Worm (Caenorhabditis elegans) whole organism, L4 larva: ENCODE measurements around the gene frm-2.

ENCODE experiments used
- D1046.2 ChIP-seq: fragments of 200-800 bp; sonication (Bioruptor generic); IDR thresholded peaks from 2 replicates; pipeline ENCODE4 v1.3.6; 2022; ENCODE audit warnings: missing genetic modification characterization, missing compliant biosample characterization
- T26A8.4 ChIP-seq: fragments of 200-800 bp; sonication (Bioruptor generic); IDR thresholded peaks from 2 replicates; pipeline ENCODE4 v1.3.6; 2022; ENCODE audit warnings: missing genetic modification characterization, missing compliant biosample characterization
- Y5F2A.4 ChIP-seq: fragments of 200-800 bp; sonication (Bioruptor generic); optimal IDR thresholded peaks from 2 replicates; lab custom pipeline; 2018; ENCODE audit warnings: mild to moderate bottlenecking, missing genetic modification characterization, missing compliant biosample characterization
- Y75B8A.6 ChIP-seq: fragments of 200-800 bp; sonication (Bioruptor generic); IDR thresholded peaks from 2 replicates; pipeline ENCODE4 v1.3.6; 2022; ENCODE audit warnings: missing genetic modification reagents, missing genetic modification characterization, missing compliant biosample characterization
- aha-1 ChIP-seq: fragments of 150-350 bp; peaks from one replicate; lab custom pipeline; 2014; ENCODE audit warnings: missing biosample characterization, missing genetic modification characterization
- arid-1 ChIP-seq: fragments of 200-800 bp; sonication (Bioruptor generic); conservative IDR thresholded peaks from 2 replicates; pipeline ENCODE4 v1.3.6; 2022; ENCODE audit warnings: missing genetic modification reagents, missing genetic modification characterization, missing compliant biosample characterization
- ceh-20 ChIP-seq: fragments of 200-800 bp; sonication (Bioruptor generic); IDR thresholded peaks from 2 replicates; pipeline ENCODE4 v1.3.6; 2022; ENCODE audit warnings: missing genetic modification reagents, missing genetic modification characterization, missing compliant biosample characterization
- ceh-82 ChIP-seq: sonication (generic microtip); optimal IDR thresholded peaks from 2 replicates; lab custom pipeline; 2017; ENCODE audit warnings: missing biosample characterization, missing genetic modification characterization
- daf-12 ChIP-seq: fragments of 150-350 bp; optimal IDR thresholded peaks from 2 replicates; lab custom pipeline; 2014; ENCODE audit warnings: missing biosample characterization, missing genetic modification reagents, missing genetic modification characterization
- daf-16 ChIP-seq, 3 experiments: sonication (generic microtip); optimal IDR thresholded peaks; 2 replicates each; lab custom pipeline; 2016 to 2017; ENCODE audit warnings: missing genetic modification characterization in 3 of 3, missing genetic modification reagents in 3 of 3, mild to moderate bottlenecking in 2 of 3, missing compliant biosample characterization in 2 of 3, missing biosample characterization in 1 of 3, moderate library complexity in 1 of 3
- dmd-9 ChIP-seq: fragments of 200-800 bp; sonication (Bioruptor generic); IDR thresholded peaks from 2 replicates; pipeline ENCODE4 v1.3.6; 2022; ENCODE audit warnings: missing genetic modification reagents, missing genetic modification characterization, missing compliant biosample characterization
- duxl-1 ChIP-seq: sonication (generic microtip); optimal IDR thresholded peaks from 2 replicates; lab custom pipeline; 2016; ENCODE audit warnings: mild to moderate bottlenecking, missing genetic modification characterization, moderate library complexity, missing compliant biosample characterization; ENCODE audit not compliant: poor library complexity
- egl-43 ChIP-seq: fragments of 200-800 bp; sonication (Bioruptor generic); IDR thresholded peaks from 2 replicates; pipeline ENCODE4 v1.3.6; 2022; ENCODE audit warnings: missing genetic modification reagents, missing genetic modification characterization, missing compliant biosample characterization
- hif-1 ChIP-seq, 2 experiments: sonication (generic microtip); optimal IDR thresholded peaks; 2 replicates each; lab custom pipeline; 2016 to 2017; ENCODE audit warnings: missing compliant biosample characterization in 2 of 2, missing genetic modification characterization in 2 of 2, missing genetic modification reagents in 2 of 2, missing genotype in 2 of 2, mild to moderate bottlenecking in 1 of 2
- hlh-30 ChIP-seq: sonication (generic microtip); optimal IDR thresholded peaks from 2 replicates; lab custom pipeline; 2017; ENCODE audit warnings: antibody characterized with exemption, mild to moderate bottlenecking, missing genetic modification characterization, missing compliant biosample characterization; ENCODE audit not compliant: insufficient read depth
- hmg-1.1 ChIP-seq: fragments of 200-800 bp; sonication (Bioruptor generic); IDR thresholded peaks from 2 replicates; pipeline ENCODE4 v1.3.6; 2022; ENCODE audit warnings: missing genetic modification reagents, missing genetic modification characterization, missing compliant biosample characterization
- lin-13 ChIP-seq: fragments of 150-350 bp; optimal IDR thresholded peaks from 2 replicates; lab custom pipeline; 2014; ENCODE audit warnings: missing biosample characterization, missing genetic modification reagents, missing genetic modification characterization
- lin-29 ChIP-seq: fragments of 200-800 bp; sonication (Bioruptor generic); IDR thresholded peaks from 2 replicates; pipeline ENCODE4 v1.3.6; 2022; ENCODE audit warnings: missing genetic modification reagents, missing genetic modification characterization, missing compliant biosample characterization
- lir-3 ChIP-seq: sonication (generic microtip); optimal IDR thresholded peaks from 2 replicates; lab custom pipeline; 2016; ENCODE audit warnings: mild to moderate bottlenecking, missing genetic modification characterization, missing compliant biosample characterization
- lsy-2 ChIP-seq, 2 experiments: fragments of 150-350 bp in 1 of 2; sonication (generic microtip) in 1 of 2; optimal IDR thresholded peaks; 2 replicates each; lab custom pipeline; 2014 to 2017; ENCODE audit warnings: missing biosample characterization in 2 of 2, missing genetic modification characterization in 2 of 2
- madf-9 ChIP-seq: fragments of 200-800 bp; sonication (Bioruptor generic); conservative IDR thresholded peaks from 2 replicates; pipeline ENCODE4 v1.3.6; 2022; ENCODE audit warnings: missing genetic modification reagents, missing genetic modification characterization, missing compliant biosample characterization
- mdl-1 ChIP-seq, 2 experiments: fragments of 150-350 bp in 1 of 2; sonication (generic microtip) in 1 of 2; optimal IDR thresholded peaks; 2 replicates each; lab custom pipeline; 2014 to 2017; ENCODE audit warnings: missing biosample characterization in 2 of 2, missing genetic modification characterization in 2 of 2
- mdt-29 ChIP-seq: fragments of 200-800 bp; sonication (Bioruptor generic); IDR thresholded peaks from 2 replicates; pipeline ENCODE4 v1.3.6; 2022; ENCODE audit warnings: missing genetic modification reagents, missing genetic modification characterization, missing compliant biosample characterization
- mep-1 ChIP-seq: fragments of 150-350 bp; sonication (generic microtip); optimal IDR thresholded peaks from 3 replicates; lab custom pipeline; 2014; ENCODE audit warnings: missing biosample characterization, missing genetic modification characterization
- mes-2 ChIP-seq: sonication (generic microtip); optimal IDR thresholded peaks from 2 replicates; lab custom pipeline; 2016; ENCODE audit warnings: missing genotype, mild to moderate bottlenecking, missing genetic modification characterization, missing compliant biosample characterization; ENCODE audit not compliant: poor library complexity, severe bottlenecking
- mxl-2 ChIP-seq: fragments of 200-800 bp; sonication (Bioruptor generic); conservative IDR thresholded peaks from 2 replicates; pipeline ENCODE4 v1.3.6; 2022; ENCODE audit warnings: missing genetic modification reagents, missing genetic modification characterization, missing compliant biosample characterization
- nhr-102 ChIP-seq: sonication (generic microtip); optimal IDR thresholded peaks from 2 replicates; lab custom pipeline; 2016; ENCODE audit warnings: mild to moderate bottlenecking, missing genetic modification characterization, moderate library complexity, missing compliant biosample characterization
- nhr-237 ChIP-seq: sonication (generic microtip); optimal IDR thresholded peaks from 2 replicates; lab custom pipeline; 2017; ENCODE audit warnings: missing biosample characterization, missing genetic modification characterization
- nhr-25 ChIP-seq: sonication (generic microtip); optimal IDR thresholded peaks from 2 replicates; lab custom pipeline; 2017; ENCODE audit warnings: missing genetic modification characterization, mild to moderate bottlenecking, missing compliant biosample characterization, antibody characterized with exemption, moderate library complexity, borderline replicate concordance; ENCODE audit not compliant: insufficient read depth
- nhr-48 ChIP-seq: sonication (generic microtip); optimal IDR thresholded peaks from 2 replicates; lab custom pipeline; 2016; ENCODE audit warnings: mild to moderate bottlenecking, missing genetic modification characterization, missing compliant biosample characterization
- nhr-77 ChIP-seq: fragments of 150-350 bp; optimal IDR thresholded peaks from 2 replicates; lab custom pipeline; 2014; ENCODE audit warnings: missing biosample characterization, missing genetic modification characterization
- pha-4 ChIP-seq, 2 experiments: fragments of 150-350 bp in 1 of 2; fragments of 200-800 bp in 1 of 2; sonication (Bioruptor generic) in 1 of 2; IDR thresholded peaks in 1 of 2; optimal IDR thresholded peaks in 1 of 2; 2 replicates each; pipeline versions ENCODE4 v1.3.6 to Lab custom; 2014 to 2022; ENCODE audit warnings: missing genetic modification characterization in 2 of 2, missing genetic modification reagents in 2 of 2, missing biosample characterization in 1 of 2, missing compliant biosample characterization in 1 of 2
- set-16 ChIP-seq: fragments of 200-800 bp; sonication (Bioruptor generic); IDR thresholded peaks from 2 replicates; pipeline ENCODE4 v1.3.6; 2022; ENCODE audit warnings: missing genetic modification reagents, missing genetic modification characterization, missing compliant biosample characterization
- tag-97 ChIP-seq: fragments of 200-800 bp; sonication (Bioruptor generic); IDR thresholded peaks from 2 replicates; pipeline ENCODE4 v1.3.6; 2022; ENCODE audit warnings: missing genetic modification characterization, missing compliant biosample characterization
- unc-39 ChIP-seq: sonication (generic microtip); optimal IDR thresholded peaks from 2 replicates; lab custom pipeline; 2017; ENCODE audit warnings: missing biosample characterization, missing genetic modification characterization
- unc-62 ChIP-seq, 3 experiments: fragments of 150-350 bp in 1 of 3; sonication (generic microtip); optimal IDR thresholded peaks in 2 of 3; peaks in 1 of 3; 1 replicate in 1 of 3; 2 replicates in 2 of 3; lab custom pipeline; 2014 to 2017; ENCODE audit warnings: missing biosample characterization in 3 of 3, missing genetic modification characterization in 3 of 3, missing genetic modification reagents in 3 of 3, missing genotype in 1 of 3
- zfp-3 ChIP-seq: fragments of 200-800 bp; sonication (Bioruptor generic); conservative IDR thresholded peaks from 2 replicates; pipeline ENCODE4 v1.3.6; 2022; ENCODE audit warnings: missing genetic modification reagents, missing genetic modification characterization, missing compliant biosample characterization
- zip-11 ChIP-seq: fragments of 200-800 bp; sonication (Bioruptor generic); IDR thresholded peaks from 2 replicates; pipeline ENCODE4 v1.3.6; 2022; ENCODE audit warnings: missing genetic modification characterization, missing compliant biosample characterization
- zip-2 ChIP-seq: fragments of 150-350 bp; optimal IDR thresholded peaks from 2 replicates; lab custom pipeline; 2014; ENCODE audit warnings: missing biosample characterization, missing genetic modification characterization

The frm-2 gene

ce11 chrIII:5958172-5958886 is 23.6 kb downstream of the frm-2 start, which contains the start of the genes nono-1 and nop-1 (continued):
- TF ChIP-seq hlh-30 (peak; percentile 42), hmg-1.1 (GFP tag; lab: Robert Waterston, UW) (no peak), ceh-20 (GFP tag; lab: Robert Waterston, UW) (no peak), mes-2 (tag; lab: Kevin White, UChicago) (peak; percentile 43), daf-12 (tag; lab: Kevin White, UChicago) (no peak), lin-13 (no peak), madf-9 (GFP tag; lab: Robert Waterston, UW) (no peak), dmd-9 (GFP tag; lab: Robert Waterston, UW) (no peak)

- no peak for TF ChIP-seq lin-29 (GFP tag; lab: Robert Waterston, UW)
- TF ChIP-seq nhr-237 (tag; lab: Kevin White, UChicago) = no peak
- no peak for TF ChIP-seq dmd-9 (GFP tag; lab: Robert Waterston, UW)
- TF ChIP-seq zip-11 (GFP tag; lab: Robert Waterston, UW) = no peak
- no peak for TF ChIP-seq D1046.2 (GFP tag; lab: Robert Waterston, UW)
- 0 out of 2 replicates have a peak, but pooled peaks have one; percentile 26 for TF ChIP-seq egl-43 (GFP tag; lab: Robert Waterston, UW)
- no peak for TF ChIP-seq daf-12 (tag; lab: Kevin White, UChicago)
- TF ChIP-seq unc-62 (GFP tag; optimal IDR thresholded peaks at IDR 0.05 in 1 of 2; lab: Kevin White, UChicago) = peak in 1 of 2 experiments; percentile 68
- TF ChIP-seq unc-62 (tag; optimal IDR thresholded peaks at IDR 0.05; lab: Kevin White, UChicago) = no peak
- no peak for TF ChIP-seq madf-9 (GFP tag; lab: Robert Waterston, UW)
- peak; percentile 95 for TF ChIP-seq set-16 (GFP tag; lab: Robert Waterston, UW)
Observed at ce11 chrIII:5953913-5954290, 28.0 kb downstream of the frm-2 start.

- TF ChIP-seq nhr-48 (peak; percentile 14), T26A8.4 (peak; percentile 72; the same call in 1 of the 2 replicates), mdt-29 (GFP tag; lab: Robert Waterston, UW) (no peak), nhr-77 (tag; lab: Kevin White, UChicago) (peak; percentile 17), nhr-102 (tag; lab: Kevin White, UChicago) (peak; percentile 75), mxl-2 (GFP tag; lab: Robert Waterston, UW) (0 out of 2 replicates have a peak, but pooled peaks have one; percentile 5), Y75B8A.6 (no peak), hmg-1.1 (GFP tag; lab: Robert Waterston, UW) (peak; percentile 22; the same call in 1 of the 2 replicates), arid-1 (GFP tag; lab: Robert Waterston, UW) (peak; percentile 47; the same call in 1 of the 2 replicates), lsy-2 (tag; optimal IDR thresholded peaks at IDR 0.05; lab: Kevin White, UChicago) (peak; percentile 9 to 45), ceh-82 (tag; lab: Kevin White, UChicago) (no peak), Y5F2A.4 (peak; percentile 6), hlh-30 (peak; percentile 27), zfp-3 (GFP tag; lab: Robert Waterston, UW) (peak; percentile 78; the same call in 1 of the 2 replicates), D1046.2 (GFP tag; lab: Robert Waterston, UW) (no peak), daf-16 (GFP tag; optimal IDR thresholded peaks at IDR 0.05; lab: Kevin White, UChicago) (no peak), daf-16 (tag; optimal IDR thresholded peaks at IDR 0.05; lab: Kevin White, UChicago) (peak; percentile 28), aha-1 (peak; percentile 73), tag-97 (GFP tag; lab: Robert Waterston, UW) (no peak), hif-1 (tag; optimal IDR thresholded peaks at IDR 0.05; lab: Kevin White, UChicago) (peak in 1 of 2 experiments; percentile 13), unc-39 (tag; lab: Kevin White, UChicago) (no peak), egl-43 (GFP tag; lab: Robert Waterston, UW) (peak; percentile 59; the same call in 1 of the 2 replicates), lir-3 (no peak), ceh-20 (GFP tag; lab: Robert Waterston, UW) (0 out of 2 replicates have a peak, but pooled peaks have one; percentile 10), duxl-1 (tag; lab: Kevin White, UChicago) (no peak), mep-1 (tag; lab: Kevin White, UChicago) (peak; percentile 43), pha-4 (GFP tag; IDR thresholded peaks at IDR 0.05; lab: Robert Waterston, UW) (peak; percentile 48), pha-4 (tag; optimal IDR thresholded peaks at IDR 0.05; lab: Kevin White, UChicago) (no peak), nhr-25 (tag; lab: Kevin White, UChicago) (peak; percentile 45), zip-2 (tag; lab: Kevin White, UChicago) (no peak), mdl-1 (tag; optimal IDR thresholded peaks at IDR 0.05; lab: Kevin White, UChicago) (no peak)
Observed at ce11 chrIII:5953041-5953912, 28.6 kb downstream of the frm-2 start.
